Fruit fly (Drosophila melanogaster): Measurements from ENCODE around the gene Kul.

Kul gene

DNA sequence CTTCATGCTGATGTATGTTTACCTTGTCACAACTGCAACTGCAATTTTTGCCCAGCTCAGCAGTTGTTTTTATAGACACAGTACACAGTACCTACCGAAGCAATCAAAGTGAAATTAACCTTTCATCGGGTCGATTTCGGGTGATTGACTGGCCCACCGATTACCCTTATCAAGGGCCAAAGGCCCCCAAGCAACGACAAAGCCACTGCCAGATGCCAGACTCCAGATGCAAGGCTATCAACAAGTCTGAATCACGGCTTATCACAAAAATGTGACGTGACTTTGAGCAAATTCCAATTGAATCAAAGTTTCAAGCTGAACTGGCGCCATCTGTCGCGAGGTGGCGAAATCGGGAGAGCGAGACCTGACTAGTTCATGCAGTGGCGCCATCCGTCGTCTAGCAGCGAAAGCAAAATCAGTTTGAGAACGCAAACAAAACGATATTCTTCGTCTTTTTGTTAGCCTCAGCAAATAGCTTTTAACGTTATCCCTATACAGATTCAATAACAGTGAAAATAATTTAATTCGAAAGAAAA is 8.8 kb upstream of the Kul start, which contains the start of gene Obp99b (continued):
- TF ChIP-seq Atf6 (GFP tag; IDR thresholded peaks at IDR 0.05) (peak; percentile 50; the same call in 1 of the 2 replicates), sens-2 (GFP tag; IDR thresholded peaks at IDR 0.05) (peak; percentile 90), CG6654 (GFP tag; optimal IDR thresholded peaks at IDR 0.05) (peak; percentile 73), CG13624 (GFP tag; optimal IDR thresholded peaks at IDR 0.05) (peak; percentile 73), esg (GFP tag; conservative IDR thresholded peaks at IDR 0.05) (peak; percentile 50), CG3995 (GFP tag; optimal IDR thresholded peaks at IDR 0.05) (no peak), Hmr (GFP tag; optimal IDR thresholded peaks at IDR 0.05) (peak; percentile 63), gsb (GFP tag; IDR thresholded peaks at IDR 0.05) (peak; percentile 63), Ptx1 (GFP tag; IDR thresholded peaks at IDR 0.05) (peak; percentile 72), GATAe (GFP tag; conservative IDR thresholded peaks at IDR 0.05) (peak; percentile 63), gce (GFP tag; IDR thresholded peaks at IDR 0.05) (peak; percentile 91), CG14667 (GFP tag; IDR thresholded peaks at IDR 0.05) (peak; percentile 54), usp (GFP tag; optimal IDR thresholded peaks at IDR 0.05) (no peak), ewg (GFP tag; optimal IDR thresholded peaks at IDR 0.05) (peak; percentile 80), CG10431 (GFP tag; optimal IDR thresholded peaks at IDR 0.05) (peak; percentile 87), CG11695 (GFP tag; IDR thresholded peaks at IDR 0.05) (peak; percentile 69; the same call in 2 of the 3 replicates), MTF-1 (GFP tag; optimal IDR thresholded peaks at IDR 0.05; ENCODE audit: borderline replicate concordance) (peak; percentile 93), Mad (GFP tag; optimal IDR thresholded peaks at IDR 0.05) (peak; percentile 78), CG14441 (GFP tag; IDR thresholded peaks at IDR 0.05) (peak; percentile 69), disco-r (GFP tag; optimal IDR thresholded peaks at IDR 0.05) (peak; percentile 69), CG12071 (GFP tag; optimal IDR thresholded peaks at IDR 0.05) (peak; percentile 91), nerfin-2 (GFP tag; IDR thresholded peaks at IDR 0.05; ENCODE audit: partially characterized antibody) (no peak), CG9797 (GFP tag; optimal IDR thresholded peaks at IDR 0.05) (no peak), Fer1 (GFP tag; optimal IDR thresholded peaks at IDR 0.05) (no peak), dpn (GFP tag; optimal IDR thresholded peaks at IDR 0.05) (peak; percentile 76 to 78), Asciz (GFP tag; optimal IDR thresholded peaks at IDR 0.05) (peak; percentile 84), D19B (GFP tag; optimal IDR thresholded peaks at IDR 0.05) (peak; percentile 54), scrt (GFP tag; optimal IDR thresholded peaks at IDR 0.05) (peak; percentile 42), Myb (GFP tag; optimal IDR thresholded peaks at IDR 0.05) (peak; percentile 46), lola (GFP tag; optimal IDR thresholded peaks at IDR 0.05) (peak in 1 of 3 experiments; percentile 23), Aef1 (GFP tag; IDR thresholded peaks at IDR 0.05) (peak; percentile 58; the same call in 1 of the 3 replicates), mld (GFP tag; IDR thresholded peaks at IDR 0.05; ENCODE audit: partially characterized antibody) (no peak), hth (optimal IDR thresholded peaks at IDR 0.05) (no peak), CG15514 (GFP tag; optimal IDR thresholded peaks at IDR 0.05) (peak; percentile 67), HmgZ (tag; optimal IDR thresholded peaks at IDR 0.05) (peak; percentile 24), sd (tag; optimal IDR thresholded peaks at IDR 0.05) (peak; percentile 25), CG11093 (GFP tag; IDR thresholded peaks at IDR 0.05) (peak; percentile 56; the same call in 2 of the 3 replicates), CG11398 (GFP tag; optimal IDR thresholded peaks at IDR 0.05) (peak; percentile 58), crol (GFP tag; IDR thresholded peaks at IDR 0.05) (0 out of 2 replicates have a peak, but pooled peaks have one; percentile 28), Mrtf (GFP tag; IDR thresholded peaks at IDR 0.05) (peak; percentile 85; the same call in 2 of the 3 replicates), CG34376 (GFP tag; optimal IDR thresholded peaks at IDR 0.05) (peak; percentile 67), HLHmδ (GFP tag; optimal IDR thresholded peaks at IDR 0.05) (peak; percentile 99), ara (GFP tag; IDR thresholded peaks at IDR 0.05) (peak; percentile 77), NC2β (GFP tag; optimal IDR thresholded peaks at IDR 0.05) (peak; percentile 82), tna (GFP tag; IDR thresholded peaks at IDR 0.05; ENCODE audit: partially characterized antibody) (no peak), vfl (GFP tag; optimal IDR thresholded peaks at IDR 0.05) (peak; percentile 52), CG17802 (tag; optimal IDR thresholded peaks at IDR 0.05) (peak; percentile 82), CG18599 (GFP tag; optimal IDR thresholded peaks at IDR 0.05) (peak; percentile 44), pfk (GFP tag; optimal IDR thresholded peaks at IDR 0.05) (peak; percentile 45)

Measured in whole organism, embryonic.